Worm (Caenorhabditis elegans) whole organism, young adult: Measurements from ENCODE around the gene sru-37.

ENCODE experiments used
- F10E7.11 ChIP-seq: sonication (generic microtip); optimal IDR thresholded peaks from 2 replicates; lab custom pipeline; 2017; ENCODE audit warnings: mild to moderate bottlenecking, missing genetic modification characterization, moderate library complexity, missing compliant biosample characterization
- F49E8.2 ChIP-seq: sonication (generic microtip); optimal IDR thresholded peaks from 3 replicates; lab custom pipeline; 2017; ENCODE audit warnings: missing genetic modification characterization, mild to moderate bottlenecking, missing compliant biosample characterization, antibody characterized with exemption, moderate library complexity; ENCODE audit not compliant: insufficient read depth
- F52B5.7 ChIP-seq: sonication (generic microtip); optimal IDR thresholded peaks from 2 replicates; lab custom pipeline; 2016; ENCODE audit warnings: mild to moderate bottlenecking, missing genetic modification characterization, missing compliant biosample characterization
- Y67H2A.10 ChIP-seq: fragments of 200-800 bp; sonication (Bioruptor generic); conservative IDR thresholded peaks from 2 replicates; pipeline ENCODE4 v1.3.6; 2022; ENCODE audit warnings: missing genetic modification reagents, missing genetic modification characterization, missing compliant biosample characterization
- bed-1 ChIP-seq: fragments of 200-800 bp; sonication (Bioruptor generic); IDR thresholded peaks from 2 replicates; pipeline ENCODE4 v1.3.6; 2022; ENCODE audit warnings: missing genetic modification reagents, missing genetic modification characterization, missing compliant biosample characterization
- hmg-1.2 ChIP-seq: fragments of 200-800 bp; sonication (Bioruptor generic); IDR thresholded peaks from 2 replicates; pipeline ENCODE4 v1.3.6; 2022; ENCODE audit warnings: missing genetic modification reagents, missing genetic modification characterization, missing compliant biosample characterization
- lsy-27 ChIP-seq: sonication (generic microtip); optimal IDR thresholded peaks from 2 replicates; lab custom pipeline; 2017; ENCODE audit warnings: missing genetic modification characterization, mild to moderate bottlenecking, missing compliant biosample characterization, antibody characterized with exemption, missing genotype, borderline replicate concordance; ENCODE audit not compliant: insufficient read depth
- madf-10 ChIP-seq: sonication (generic microtip); optimal IDR thresholded peaks from 2 replicates; lab custom pipeline; 2016; ENCODE audit warnings: mild to moderate bottlenecking, missing genetic modification characterization, missing compliant biosample characterization
- mxl-1 ChIP-seq: sonication (generic microtip); optimal IDR thresholded peaks from 2 replicates; lab custom pipeline; 2016; ENCODE audit warnings: missing genetic modification characterization, missing compliant biosample characterization
- nhr-80 ChIP-seq: sonication (generic microtip); optimal IDR thresholded peaks from 2 replicates; lab custom pipeline; 2016; ENCODE audit warnings: missing genetic modification characterization, missing compliant biosample characterization
- pha-4 ChIP-seq: fragments of 150-350 bp; sonication (generic microtip); optimal IDR thresholded peaks from 2 replicates; lab custom pipeline; 2014; ENCODE audit warnings: missing biosample characterization, missing genetic modification reagents, missing genetic modification characterization
- snpc-1.3 ChIP-seq: sonication (generic microtip); optimal IDR thresholded peaks from 2 replicates; lab custom pipeline; 2017; ENCODE audit warnings: missing genetic modification characterization, mild to moderate bottlenecking, missing compliant biosample characterization, antibody characterized with exemption, moderate library complexity, missing genotype, missing genetic modification reagents; ENCODE audit not compliant: insufficient read depth
- tbp1 ChIP-seq: fragments of 200-800 bp; sonication (Bioruptor generic); optimal IDR thresholded peaks from 2 replicates; lab custom pipeline; 2018; ENCODE audit warnings: mild to moderate bottlenecking, missing genetic modification characterization, missing compliant biosample characterization
- unc-130 ChIP-seq: sonication (generic microtip); optimal IDR thresholded peaks from 2 replicates; lab custom pipeline; 2016; ENCODE audit warnings: missing genetic modification reagents, missing genetic modification characterization, missing compliant biosample characterization

DNA sequence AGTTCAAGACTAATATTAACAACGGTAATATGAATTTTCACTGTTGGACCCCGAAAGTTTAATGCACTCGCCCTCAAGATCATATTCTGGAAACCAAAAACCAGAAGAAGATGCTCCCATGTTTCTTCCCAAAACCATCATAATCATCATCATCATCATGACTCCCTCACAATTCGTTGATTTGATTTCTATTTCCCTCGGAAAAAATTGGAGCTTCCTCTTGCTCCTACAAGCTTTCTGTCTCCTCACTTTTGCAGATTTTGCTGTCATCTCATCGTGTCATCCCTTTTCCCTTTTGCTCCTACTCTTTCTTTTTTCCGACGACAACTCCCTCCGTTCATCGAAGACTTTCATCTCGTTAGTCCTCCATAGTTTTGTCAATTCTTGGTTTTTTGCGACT lies 33.3 kb upstream of the sru-37 start, which contains the start of gene F46B6.2:
- TF ChIP-seq F10E7.11 (tag; lab: Kevin White, UChicago), result no peak
- no peak for TF ChIP-seq nhr-80 (tag; lab: Kevin White, UChicago)
- TF ChIP-seq Y67H2A.10 (GFP tag; lab: Robert Waterston, UW), result no peak
- no peak for TF ChIP-seq lsy-27 (tag; lab: Kevin White, UChicago)
- TF ChIP-seq hmg-1.2 (GFP tag; lab: Robert Waterston, UW), result no peak
- no peak for TF ChIP-seq snpc-1.3 (tag; lab: Kevin White, UChicago)
- TF ChIP-seq unc-130 (GFP tag; lab: Kevin White, UChicago), result no peak
- no peak for TF ChIP-seq tbp1 (GFP tag; lab: Kevin White, UChicago)
- no peak for TF ChIP-seq mxl-1 (tag; lab: Kevin White, UChicago)
- no peak for TF ChIP-seq pha-4
- TF ChIP-seq F52B5.7 (tag; lab: Kevin White, UChicago), result no peak
- TF ChIP-seq F49E8.2, result no peak
- TF ChIP-seq madf-10, result no peak
- no peak for TF ChIP-seq bed-1 (GFP tag; lab: Robert Waterston, UW)
